Worm (Caenorhabditis elegans) whole organism, young adult: Measurements from ENCODE around the gene F42A8.1.

ENCODE experiments used
- K12H6.12 ChIP-seq: fragments of 200-800 bp; sonication (Bioruptor generic); optimal IDR thresholded peaks from 2 replicates; lab custom pipeline; 2018; ENCODE audit warnings: mild to moderate bottlenecking, missing genetic modification characterization, missing compliant biosample characterization
- lin-26 ChIP-seq: fragments of 200-800 bp; sonication (Bioruptor generic); IDR thresholded peaks from 2 replicates; pipeline ENCODE4 v1.3.6; 2022; ENCODE audit warnings: missing genetic modification reagents, missing genetic modification characterization, missing compliant biosample characterization
- nhr-90 ChIP-seq: sonication (generic microtip); optimal IDR thresholded peaks from 2 replicates; lab custom pipeline; 2016; ENCODE audit warnings: missing genotype, mild to moderate bottlenecking, missing genetic modification characterization, missing compliant biosample characterization
- snpc-4 ChIP-seq, 5 experiments: fragments of 150-350 bp in 1 of 5; sonication (generic microtip) in 4 of 5; optimal IDR thresholded peaks; 2 replicates each; lab custom pipeline; 2014 to 2018; ENCODE audit warnings: missing genetic modification characterization in 5 of 5, missing biosample characterization in 3 of 5, antibody characterized with exemption in 2 of 5, mild to moderate bottlenecking in 2 of 5, missing compliant biosample characterization in 2 of 5, missing genotype in 2 of 5, moderate library complexity in 2 of 5, missing genetic modification reagents in 1 of 5

DNA sequence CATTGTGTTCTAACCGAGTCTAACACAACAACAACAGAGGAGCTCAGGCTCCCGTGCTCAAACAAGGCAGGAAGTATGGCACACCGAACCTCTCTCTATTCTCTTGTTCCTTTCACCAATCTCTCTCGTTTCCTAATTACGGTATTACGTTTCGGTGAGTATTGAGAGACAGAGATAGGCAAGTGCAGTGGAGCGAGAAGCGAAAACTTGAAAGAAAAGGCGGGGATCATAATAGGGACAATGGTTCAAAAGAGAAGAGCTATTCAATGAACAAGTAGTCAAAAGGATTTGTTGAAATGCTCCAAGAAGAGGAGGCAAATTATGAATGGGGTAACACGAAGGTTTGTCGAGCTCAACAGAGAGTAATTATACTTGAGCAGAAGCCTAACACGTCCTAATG, 33.1 kb downstream of the F42A8.1 start:
- TF ChIP-seq lin-26 (GFP tag; lab: Robert Waterston, UW) (no peak), snpc-4 (GFP tag; optimal IDR thresholded peaks at IDR 0.05; lab: Kevin White, UChicago) (no peak), snpc-4 (tag; optimal IDR thresholded peaks at IDR 0.05; lab: Kevin White, UChicago) (no peak), nhr-90 (no peak), K12H6.12 (no peak)
